Fruit fly (Drosophila melanogaster): ENCODE results near the gene ND-20L.

ND-20L gene

dm6 chr3R:29478952-29479538 is 36.5 kb upstream of the ND-20L start (continued):
- peak; percentile 79 for TF ChIP-seq Ada2b (GFP tag; IDR thresholded peaks at IDR 0.05)
- TF ChIP-seq da (GFP tag; optimal IDR thresholded peaks at IDR 0.05): no peak
- TF ChIP-seq CG4404 (GFP tag; IDR thresholded peaks at IDR 0.05): no peak; the same call in 1 of the 2 replicates
- peak; percentile 79 for TF ChIP-seq Fer1 (GFP tag; optimal IDR thresholded peaks at IDR 0.05)
- TF ChIP-seq Abd-B (GFP tag; optimal IDR thresholded peaks at IDR 0.05): peak; percentile 71
- TF ChIP-seq CG8290 (GFP tag; optimal IDR thresholded peaks at IDR 0.05): no peak
- peak in 1 of 2 experiments; percentile 50 for TF ChIP-seq CG8290 (tag; optimal IDR thresholded peaks at IDR 0.05)
- TF ChIP-seq CG2129 (GFP tag; IDR thresholded peaks at IDR 0.05; ENCODE audit: partially characterized antibody): no peak
- TF ChIP-seq CG6813 (GFP tag; optimal IDR thresholded peaks at IDR 0.05): peak; percentile 47
- TF ChIP-seq Rfx (GFP tag; IDR thresholded peaks at IDR 0.05): peak; percentile 82
- peak; percentile 9 for TF ChIP-seq Myb (GFP tag; optimal IDR thresholded peaks at IDR 0.05)
- TF ChIP-seq h (optimal IDR thresholded peaks at IDR 0.05): no peak
- TF ChIP-seq gem (tag; optimal IDR thresholded peaks at IDR 0.05): peak; percentile 80
- no peak for TF ChIP-seq CG6765 (GFP tag; optimal IDR thresholded peaks at IDR 0.05)
- TF ChIP-seq D19A (tag; optimal IDR thresholded peaks at IDR 0.05): peak; percentile 63
- no peak for TF ChIP-seq mld (GFP tag; IDR thresholded peaks at IDR 0.05; ENCODE audit: partially characterized antibody)
- peak; percentile 46; the same call in 1 of the 2 replicates for TF ChIP-seq Drgx (GFP tag; IDR thresholded peaks at IDR 0.05)
- no peak for TF ChIP-seq TFAM (GFP tag; optimal IDR thresholded peaks at IDR 0.05)
- no peak for TF ChIP-seq Hey (tag; optimal IDR thresholded peaks at IDR 0.05)
- no peak for TF ChIP-seq Elba2 (GFP tag; optimal IDR thresholded peaks at IDR 0.05)
- no peak for TF ChIP-seq grn (GFP tag; optimal IDR thresholded peaks at IDR 0.05)
- TF ChIP-seq hth (optimal IDR thresholded peaks at IDR 0.05): no peak
- no peak for TF ChIP-seq chn (GFP tag; optimal IDR thresholded peaks at IDR 0.05)
- no peak for TF ChIP-seq pita (GFP tag; optimal IDR thresholded peaks at IDR 0.05)
- TF ChIP-seq az2 (GFP tag; optimal IDR thresholded peaks at IDR 0.05): peak; percentile 16
- no peak for TF ChIP-seq corto (GFP tag; optimal IDR thresholded peaks at IDR 0.05)
- TF ChIP-seq Hmx (GFP tag; optimal IDR thresholded peaks at IDR 0.05): no peak
- TF ChIP-seq peb (GFP tag; IDR thresholded peaks at IDR 0.05): no peak
- TF ChIP-seq Hr39 (optimal IDR thresholded peaks at IDR 0.05): no peak
- no peak for TF ChIP-seq Sry-δ (GFP tag; optimal IDR thresholded peaks at IDR 0.05)
- peak; percentile 72 for TF ChIP-seq stc (GFP tag; IDR thresholded peaks at IDR 0.05)
- no peak for TF ChIP-seq CG10431 (GFP tag; optimal IDR thresholded peaks at IDR 0.05)
- no peak for TF ChIP-seq pros (GFP tag; optimal IDR thresholded peaks at IDR 0.05)
- peak; percentile 14 for TF ChIP-seq CHES-1-like (GFP tag; optimal IDR thresholded peaks at IDR 0.05)
- TF ChIP-seq NK7.1 (GFP tag; optimal IDR thresholded peaks at IDR 0.05): no peak
- no peak for TF ChIP-seq knrl (GFP tag; IDR thresholded peaks at IDR 0.05; ENCODE audit: partially characterized antibody)
- TF ChIP-seq MESR4 (GFP tag; optimal IDR thresholded peaks at IDR 0.05): no peak
- peak; percentile 43 for TF ChIP-seq CG11723 (GFP tag; optimal IDR thresholded peaks at IDR 0.05)
- TF ChIP-seq cg (GFP tag; optimal IDR thresholded peaks at IDR 0.05): no peak
- TF ChIP-seq phol (tag; optimal IDR thresholded peaks at IDR 0.05): peak; percentile 61
- peak; percentile 64; the same call in 1 of the 2 replicates for TF ChIP-seq NFAT (GFP tag; IDR thresholded peaks at IDR 0.05)
- no peak for TF ChIP-seq Dp (GFP tag; optimal IDR thresholded peaks at IDR 0.05)
- TF ChIP-seq Scr (GFP tag; IDR thresholded peaks at IDR 0.05; ENCODE audit: partially characterized antibody): no peak
- peak; percentile 46; the same call in 1 of the 2 replicates for TF ChIP-seq al (GFP tag; IDR thresholded peaks at IDR 0.05)
- TF ChIP-seq CG16815 (GFP tag; optimal IDR thresholded peaks at IDR 0.05): no peak
- no peak for TF ChIP-seq ssp (GFP tag; IDR thresholded peaks at IDR 0.05)
- peak; percentile 71; the same call in 1 of the 2 replicates for TF ChIP-seq CG31441 (GFP tag; IDR thresholded peaks at IDR 0.05)
- TF ChIP-seq chm (GFP tag; IDR thresholded peaks at IDR 0.05): no peak
- TF ChIP-seq CG12942 (GFP tag; optimal IDR thresholded peaks at IDR 0.05): no peak
- TF ChIP-seq CG7786 (GFP tag; optimal IDR thresholded peaks at IDR 0.05): peak; percentile 37
- peak; percentile 54; the same call in 1 of the 4 replicates for TF ChIP-seq Gug (GFP tag; IDR thresholded peaks at IDR 0.05)
- TF ChIP-seq CG3838 (GFP tag; optimal IDR thresholded peaks at IDR 0.05): peak; percentile 62
